Worm (Caenorhabditis elegans) whole organism, L3 larva: ENCODE measurements around the gene Y24D9B.1.
A peak's percentile ranks its signal among the peaks of the same experiment; 100 is the strongest.

ENCODE experiments used
- R02D3.7 ChIP-seq: fragments of 150-350 bp; optimal IDR thresholded peaks from 2 replicates; lab custom pipeline; 2014; ENCODE audit warnings: missing biosample characterization, missing genetic modification characterization
- aly-2 ChIP-seq: fragments of 150-350 bp; optimal IDR thresholded peaks from 2 replicates; lab custom pipeline; 2014; ENCODE audit warnings: missing biosample characterization, missing genetic modification characterization
- ama-1 ChIP-seq: fragments of 150-350 bp; optimal IDR thresholded peaks from 2 replicates; lab custom pipeline; 2018
- ceh-28 ChIP-seq: fragments of 150-350 bp; optimal IDR thresholded peaks from 2 replicates; lab custom pipeline; 2014; ENCODE audit warnings: missing biosample characterization, missing genetic modification reagents, missing genetic modification characterization
- ceh-82 ChIP-seq: fragments of 150-350 bp; optimal IDR thresholded peaks from 2 replicates; lab custom pipeline; 2014; ENCODE audit warnings: missing biosample characterization, missing genetic modification characterization
- egl-27 ChIP-seq: sonication (generic microtip); optimal IDR thresholded peaks from 4 replicates; lab custom pipeline; 2017; ENCODE audit warnings: missing biosample characterization, missing genetic modification reagents, missing genetic modification characterization
- elt-2 ChIP-seq: sonication (generic microtip); optimal IDR thresholded peaks from 2 replicates; lab custom pipeline; 2016; ENCODE audit warnings: missing genetic modification reagents, mild to moderate bottlenecking, missing genetic modification characterization, missing compliant biosample characterization
- elt-3 ChIP-seq, 3 experiments: fragments of 150-350 bp in 1 of 3; sonication (generic microtip) in 2 of 3; optimal IDR thresholded peaks; 2 replicates in 2 of 3; 4 replicates in 1 of 3; lab custom pipeline; 2014 to 2017; ENCODE audit warnings: missing biosample characterization in 3 of 3, missing genetic modification characterization in 3 of 3
- eor-1 ChIP-seq, 2 experiments: fragments of 150-350 bp; optimal IDR thresholded peaks; 2 replicates each; lab custom pipeline; 2014 to 2018; ENCODE audit warnings: missing biosample characterization in 2 of 2, missing genetic modification characterization in 2 of 2
- fkh-10 ChIP-seq: sonication (generic microtip); optimal IDR thresholded peaks from 2 replicates; lab custom pipeline; 2017; ENCODE audit warnings: missing biosample characterization, missing genetic modification reagents, missing genetic modification characterization
- fkh-2 ChIP-seq: fragments of 150-350 bp; optimal IDR thresholded peaks from 2 replicates; lab custom pipeline; 2014; ENCODE audit warnings: missing biosample characterization, missing genetic modification reagents, missing genetic modification characterization
- fos-1 ChIP-seq: fragments of 150-350 bp; optimal IDR thresholded peaks from 2 replicates; lab custom pipeline; 2014; ENCODE audit warnings: missing biosample characterization, missing genetic modification characterization
- jun-1 ChIP-seq: fragments of 150-350 bp; optimal IDR thresholded peaks from 2 replicates; lab custom pipeline; 2014; ENCODE audit warnings: missing biosample characterization, missing genetic modification reagents, missing genetic modification characterization
- lin-39 ChIP-seq: fragments of 150-350 bp; optimal IDR thresholded peaks from 2 replicates; lab custom pipeline; 2018; ENCODE audit warnings: missing biosample characterization, missing genetic modification reagents, missing genetic modification characterization
- lsy-12 ChIP-seq: sonication (generic microtip); optimal IDR thresholded peaks from 2 replicates; lab custom pipeline; 2016; ENCODE audit warnings: mild to moderate bottlenecking, missing genetic modification characterization, missing compliant biosample characterization
- mdl-1 ChIP-seq: fragments of 150-350 bp; optimal IDR thresholded peaks from 2 replicates; lab custom pipeline; 2014; ENCODE audit warnings: missing biosample characterization, missing genetic modification characterization
- mml-1 ChIP-seq: fragments of 150-350 bp; sonication (generic microtip); optimal IDR thresholded peaks from 3 replicates; lab custom pipeline; 2014; ENCODE audit warnings: missing biosample characterization, missing genetic modification characterization
- nfya-1 ChIP-seq: sonication (generic microtip); optimal IDR thresholded peaks from 2 replicates; lab custom pipeline; 2017; ENCODE audit warnings: missing genetic modification characterization, mild to moderate bottlenecking, missing compliant biosample characterization, antibody characterized with exemption, moderate library complexity; ENCODE audit not compliant: insufficient read depth
- nhr-11 ChIP-seq: fragments of 150-350 bp; optimal IDR thresholded peaks from 2 replicates; lab custom pipeline; 2014; ENCODE audit warnings: missing biosample characterization, missing genetic modification characterization
- nhr-12 ChIP-seq: fragments of 150-350 bp; optimal IDR thresholded peaks from 2 replicates; lab custom pipeline; 2014; ENCODE audit warnings: missing biosample characterization, missing genetic modification characterization
- nhr-23 ChIP-seq: fragments of 150-350 bp; optimal IDR thresholded peaks from 2 replicates; lab custom pipeline; 2014; ENCODE audit warnings: missing biosample characterization, missing genetic modification reagents, missing genetic modification characterization
- nhr-237 ChIP-seq: fragments of 150-350 bp; optimal IDR thresholded peaks from 2 replicates; lab custom pipeline; 2014; ENCODE audit warnings: missing biosample characterization, missing genetic modification characterization
- nhr-25 ChIP-seq: sonication (generic microtip); optimal IDR thresholded peaks from 2 replicates; lab custom pipeline; 2017; ENCODE audit warnings: missing biosample characterization, missing genetic modification characterization
- nhr-43 ChIP-seq: sonication (generic microtip); optimal IDR thresholded peaks from 2 replicates; lab custom pipeline; 2016; ENCODE audit warnings: mild to moderate bottlenecking, missing genetic modification characterization, missing compliant biosample characterization; ENCODE audit not compliant: poor library complexity, severe bottlenecking
- nhr-67 ChIP-seq: fragments of 150-350 bp; optimal IDR thresholded peaks from 2 replicates; lab custom pipeline; 2014; ENCODE audit warnings: missing biosample characterization, missing genetic modification characterization
- nhr-77 ChIP-seq: fragments of 150-350 bp; optimal IDR thresholded peaks from 2 replicates; lab custom pipeline; 2014; ENCODE audit warnings: missing biosample characterization, missing genetic modification characterization
- pqm-1 ChIP-seq: fragments of 150-350 bp; optimal IDR thresholded peaks from 2 replicates; lab custom pipeline; 2017; ENCODE audit warnings: missing biosample characterization, missing genetic modification characterization, inconsistent platforms
- sea-2 ChIP-seq: fragments of 150-350 bp; sonication (generic microtip); optimal IDR thresholded peaks from 4 replicates; lab custom pipeline; 2014; ENCODE audit warnings: missing biosample characterization, missing genetic modification reagents, missing genetic modification characterization
- skn-1 ChIP-seq: fragments of 150-350 bp; optimal IDR thresholded peaks from 2 replicates; lab custom pipeline; 2014; ENCODE audit warnings: missing biosample characterization, missing genetic modification characterization
- snpc-4 ChIP-seq: fragments of 150-350 bp; optimal IDR thresholded peaks from 2 replicates; lab custom pipeline; 2014; ENCODE audit warnings: missing biosample characterization, missing genetic modification characterization
- tbx-2 ChIP-seq: sonication (generic microtip); optimal IDR thresholded peaks from 2 replicates; lab custom pipeline; 2016; ENCODE audit warnings: mild to moderate bottlenecking, missing genetic modification characterization, missing compliant biosample characterization
- unc-39 ChIP-seq: sonication (generic microtip); optimal IDR thresholded peaks from 4 replicates; lab custom pipeline; 2017; ENCODE audit warnings: missing biosample characterization, missing genetic modification characterization
- zag-1 ChIP-seq: fragments of 150-350 bp; optimal IDR thresholded peaks from 2 replicates; lab custom pipeline; 2014; ENCODE audit warnings: missing biosample characterization, missing genetic modification characterization
- ztf-4 ChIP-seq: fragments of 150-350 bp; optimal IDR thresholded peaks from 2 replicates; lab custom pipeline; 2014; ENCODE audit warnings: missing biosample characterization, missing genetic modification characterization

Gene Y24D9B.1

ce11 chrIV:4298983-4299382, 18.2 kb upstream of the Y24D9B.1 start, which contains the start of gene F15E6.9:
Gene F15E6.9 (minus strand): TSS chrIV:4299083.
- TF ChIP-seq nhr-77 (tag; lab: Kevin White, UChicago) (no peak), nfya-1 (tag; lab: Kevin White, UChicago) (no peak), sea-2 (no peak), ceh-28 (tag; lab: Kevin White, UChicago) (no peak), elt-3 (tag; optimal IDR thresholded peaks at IDR 0.05; lab: Kevin White, UChicago) (no peak), mml-1 (tag; lab: Kevin White, UChicago) (no peak), eor-1 (tag; optimal IDR thresholded peaks at IDR 0.05; lab: Kevin White, UChicago) (no peak), mdl-1 (tag; lab: Kevin White, UChicago) (no peak), ztf-4 (tag; lab: Kevin White, UChicago) (no peak)

ce11 chrIV:4299994-4300393, 17.2 kb upstream of the Y24D9B.1 start:
- TF ChIP-seq nhr-23 (tag; lab: Kevin White, UChicago) (peak; percentile 19), nhr-25 (tag; lab: Kevin White, UChicago) (peak; percentile 54), nhr-43 (tag; lab: Kevin White, UChicago) (peak; percentile 57), ceh-82 (tag; lab: Kevin White, UChicago) (no peak), skn-1 (tag; lab: Kevin White, UChicago) (no peak)

- TF ChIP-seq nhr-43 (tag; lab: Kevin White, UChicago), result no peak
- TF ChIP-seq sea-2, result no peak
- TF ChIP-seq mml-1 (tag; lab: Kevin White, UChicago), result no peak
- TF ChIP-seq ceh-28 (tag; lab: Kevin White, UChicago), result no peak
- no peak for TF ChIP-seq ama-1 (lab: Kevin White, UChicago)
- no peak for TF ChIP-seq elt-2 (tag; lab: Kevin White, UChicago)
- TF ChIP-seq fkh-10 (GFP tag; lab: Kevin White, UChicago), result no peak
- no peak for TF ChIP-seq nhr-25 (tag; lab: Kevin White, UChicago)
Observed at ce11 chrIV:4301202-4301601, 16.0 kb upstream of the Y24D9B.1 start, which contains the start of gene lgc-22. Gene lgc-22 (plus strand): TSS chrIV:4301306.

- TF ChIP-seq lin-39 (no peak), fkh-2 (no peak)
Observed at ce11 chrIV:4306317-4306716, 10.8 kb upstream of the Y24D9B.1 start.

ce11 chrIV:4307227-4307946, 9.8 kb upstream of the Y24D9B.1 start, which contains the start of gene set-9:
Gene set-9 (plus strand): TSS chrIV:4307896.
- no peak for TF ChIP-seq aly-2 (tag; lab: Kevin White, UChicago)
- no peak for TF ChIP-seq jun-1 (tag; lab: Kevin White, UChicago)

ce11 chrIV:4317638-4318037, 480 bp downstream of the Y24D9B.1 start:
- TF ChIP-seq nhr-67 (tag; lab: Kevin White, UChicago), result no peak
- TF ChIP-seq nhr-237 (tag; lab: Kevin White, UChicago), result no peak
- peak; percentile 96 for TF ChIP-seq ceh-28 (tag; lab: Kevin White, UChicago)
- TF ChIP-seq zag-1 (tag; lab: Kevin White, UChicago), result no peak

ce11 chrIV:4318056-4318455, 898 bp downstream of the Y24D9B.1 start:
- no peak for TF ChIP-seq nhr-11
- TF ChIP-seq unc-39 (tag; lab: Kevin White, UChicago), result no peak
- no peak for TF ChIP-seq nhr-23 (tag; lab: Kevin White, UChicago)
- TF ChIP-seq eor-1 (tag; optimal IDR thresholded peaks at IDR 0.05; lab: Kevin White, UChicago), result no peak
- no peak for TF ChIP-seq pqm-1 (tag; lab: Kevin White, UChicago)
- TF ChIP-seq egl-27 (tag; lab: Kevin White, UChicago), result no peak
- no peak for TF ChIP-seq R02D3.7 (tag; lab: Kevin White, UChicago)
- no peak for TF ChIP-seq snpc-4 (tag; lab: Kevin White, UChicago)
- TF ChIP-seq elt-2 (tag; lab: Kevin White, UChicago), result no peak
- TF ChIP-seq nfya-1 (tag; lab: Kevin White, UChicago), result no peak
- TF ChIP-seq nhr-25 (tag; lab: Kevin White, UChicago), result no peak
- TF ChIP-seq nhr-43 (tag; lab: Kevin White, UChicago), result no peak
- no peak for TF ChIP-seq fos-1 (tag; lab: Kevin White, UChicago)
- no peak for TF ChIP-seq lsy-12
- TF ChIP-seq ceh-28 (tag; lab: Kevin White, UChicago), result no peak
- no peak for TF ChIP-seq aly-2 (tag; lab: Kevin White, UChicago)
- TF ChIP-seq tbx-2, result no peak
- TF ChIP-seq zag-1 (tag; lab: Kevin White, UChicago), result no peak
- TF ChIP-seq nhr-12 (tag; lab: Kevin White, UChicago), result no peak
